Worm (Caenorhabditis elegans): ENCODE measurements around the gene nhr-63.

DNA sequence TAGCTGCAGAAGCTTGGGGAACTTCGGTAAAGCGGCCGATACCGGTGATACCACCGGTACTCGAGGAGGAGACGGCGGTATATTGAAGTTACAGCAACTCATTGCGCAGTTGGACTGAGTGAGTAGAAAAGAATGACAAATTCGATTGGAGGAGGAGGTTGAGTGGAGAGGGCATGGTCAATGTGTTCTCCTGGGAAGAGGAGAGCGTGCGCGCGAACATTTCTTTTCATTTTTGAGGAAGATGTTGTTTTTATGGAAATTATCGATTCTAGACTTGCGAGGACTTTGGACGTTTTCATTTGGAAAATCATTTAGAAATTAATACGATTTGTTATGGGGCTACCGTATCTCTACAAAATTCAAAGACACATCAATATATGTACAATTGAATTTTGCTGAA, 26.8 kb downstream of the nhr-63 start:
- TF ChIP-seq scrt-1 (GFP tag; IDR thresholded peaks at IDR 0.05), result no peak
- TF ChIP-seq flt-1 (GFP tag; IDR thresholded peaks at IDR 0.05), result no peak
- TF ChIP-seq tra-4 (tag; optimal IDR thresholded peaks at IDR 0.05), result no peak
- no peak for TF ChIP-seq aly-1 (tag; optimal IDR thresholded peaks at IDR 0.05)
- TF ChIP-seq F13C5.2 (tag; optimal IDR thresholded peaks at IDR 0.05), result no peak
- no peak for TF ChIP-seq ama-1 (optimal IDR thresholded peaks at IDR 0.05)
- no peak for TF ChIP-seq ceh-36 (tag; optimal IDR thresholded peaks at IDR 0.05)
- no peak for TF ChIP-seq tbx-11 (GFP tag; IDR thresholded peaks at IDR 0.05)
- TF ChIP-seq ceh-13 (GFP tag; optimal IDR thresholded peaks at IDR 0.05), result no peak
- no peak for TF ChIP-seq hnd-1 (tag; optimal IDR thresholded peaks at IDR 0.05)
- TF ChIP-seq ets-7 (tag; optimal IDR thresholded peaks at IDR 0.05), result no peak

Data from whole organism, early embryonic.